Fruit fly (Drosophila melanogaster): Measurements from ENCODE around the gene CG42588.

CG42588 gene

DNA sequence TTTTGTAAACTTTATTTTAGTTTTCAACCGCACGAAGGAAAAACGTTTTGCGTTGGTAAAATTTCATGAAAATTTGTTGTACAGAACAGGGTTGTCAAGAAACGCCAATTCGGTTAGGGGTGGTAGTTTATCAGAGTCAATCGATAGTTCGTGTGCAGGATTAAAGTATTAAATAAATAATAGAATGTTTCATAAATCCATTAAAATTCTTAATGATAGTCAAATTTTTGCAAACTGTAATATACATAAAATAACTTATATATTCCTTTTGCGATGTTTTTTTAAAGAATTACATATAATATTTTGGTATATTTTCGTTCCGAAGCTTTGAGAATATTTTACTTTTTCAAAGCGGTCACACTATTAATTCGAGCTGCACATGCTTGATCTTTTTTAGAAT, at the start of gene CG42588, which contains the start of gene Sf3a2 (continued):
- TF ChIP-seq Mes4 (GFP tag; optimal IDR thresholded peaks at IDR 0.05): no peak
- no peak for TF ChIP-seq gcm2 (GFP tag; optimal IDR thresholded peaks at IDR 0.05)
- TF ChIP-seq CG11696 (GFP tag; IDR thresholded peaks at IDR 0.05): no peak
- no peak for TF ChIP-seq sens-2 (GFP tag; IDR thresholded peaks at IDR 0.05)
- TF ChIP-seq CG11247 (GFP tag; IDR thresholded peaks at IDR 0.05): peak; percentile 73
- TF ChIP-seq CG8359 (GFP tag; optimal IDR thresholded peaks at IDR 0.05; ENCODE audit: borderline replicate concordance): no peak
- TF ChIP-seq CG12942 (GFP tag; optimal IDR thresholded peaks at IDR 0.05): peak; percentile 57
- peak; percentile 63; the same call in 1 of the 3 replicates for TF ChIP-seq ken (GFP tag; IDR thresholded peaks at IDR 0.05)
- TF ChIP-seq CG1529 (GFP tag; optimal IDR thresholded peaks at IDR 0.05): no peak
- peak; percentile 48 for TF ChIP-seq CG3838 (GFP tag; optimal IDR thresholded peaks at IDR 0.05)
- TF ChIP-seq tx (GFP tag; optimal IDR thresholded peaks at IDR 0.05): peak; percentile 10
- no peak for TF ChIP-seq Dip2 (GFP tag; IDR thresholded peaks at IDR 0.05)
- TF ChIP-seq CG34422 (GFP tag; IDR thresholded peaks at IDR 0.05): peak; percentile 85; the same call in 2 of the 3 replicates
- peak; percentile 57 for TF ChIP-seq CG14441 (GFP tag; IDR thresholded peaks at IDR 0.05)
- 0 out of 2 replicates have a peak, but pooled peaks have one; percentile 29 for TF ChIP-seq ato (GFP tag; IDR thresholded peaks at IDR 0.05; ENCODE audit: partially characterized antibody)
- TF ChIP-seq mirr (GFP tag; optimal IDR thresholded peaks at IDR 0.05): no peak
- TF ChIP-seq grau (tag; optimal IDR thresholded peaks at IDR 0.05): peak; percentile 76
- peak; percentile 26 for TF ChIP-seq Spps (tag; optimal IDR thresholded peaks at IDR 0.05)
- TF ChIP-seq fd96Cb (tag; optimal IDR thresholded peaks at IDR 0.05): peak; percentile 12
- TF ChIP-seq CG17912 (GFP tag; optimal IDR thresholded peaks at IDR 0.05): no peak
- TF ChIP-seq CG10654 (GFP tag; optimal IDR thresholded peaks at IDR 0.05): peak; percentile 51
- TF ChIP-seq CG3726 (GFP tag; IDR thresholded peaks at IDR 0.05): peak; percentile 37; the same call in 2 of the 3 replicates
- peak; percentile 74 for TF ChIP-seq mam (GFP tag; optimal IDR thresholded peaks at IDR 0.05)
- peak; percentile 55; the same call in 1 of the 3 replicates for TF ChIP-seq jigr1 (GFP tag; IDR thresholded peaks at IDR 0.05)
- no peak for TF ChIP-seq Lhr (GFP tag; optimal IDR thresholded peaks at IDR 0.05)
- TF ChIP-seq CG31388 (GFP tag; optimal IDR thresholded peaks at IDR 0.05): peak; percentile 26
- 0 out of 2 replicates have a peak, but pooled peaks have one; percentile 12 for TF ChIP-seq stc (GFP tag; IDR thresholded peaks at IDR 0.05)
- TF ChIP-seq MTF-1 (GFP tag; optimal IDR thresholded peaks at IDR 0.05; ENCODE audit: borderline replicate concordance): no peak
- no peak for TF ChIP-seq CG6854 (GFP tag; optimal IDR thresholded peaks at IDR 0.05)
- no peak for TF ChIP-seq cwo (GFP tag; optimal IDR thresholded peaks at IDR 0.05)
- TF ChIP-seq E2f1 (GFP tag; IDR thresholded peaks at IDR 0.05): peak; percentile 63
- TF ChIP-seq CrebB (tag; optimal IDR thresholded peaks at IDR 0.05): no peak
- TF ChIP-seq CG4617 (GFP tag; optimal IDR thresholded peaks at IDR 0.05; ENCODE audit: borderline replicate concordance): peak; percentile 80
- TF ChIP-seq eve (GFP tag; optimal IDR thresholded peaks at IDR 0.05): no peak
- TF ChIP-seq pnt (GFP tag; optimal IDR thresholded peaks at IDR 0.05): no peak
- peak; percentile 73 for TF ChIP-seq Xrp1 (GFP tag; IDR thresholded peaks at IDR 0.05)
- peak; percentile 44 for TF ChIP-seq CG4854 (GFP tag; optimal IDR thresholded peaks at IDR 0.05)
- TF ChIP-seq nerfin-2 (GFP tag; IDR thresholded peaks at IDR 0.05; ENCODE audit: partially characterized antibody): no peak
- no peak for TF ChIP-seq Jarid2 (GFP tag; optimal IDR thresholded peaks at IDR 0.05)
- peak; percentile 61 for TF ChIP-seq CG15514 (GFP tag; optimal IDR thresholded peaks at IDR 0.05)
- peak; percentile 74 for TF ChIP-seq az2 (GFP tag; optimal IDR thresholded peaks at IDR 0.05)
- no peak for TF ChIP-seq nom (GFP tag; optimal IDR thresholded peaks at IDR 0.05)
- TF ChIP-seq Antp (GFP tag; optimal IDR thresholded peaks at IDR 0.05): no peak
- no peak for TF ChIP-seq mld (GFP tag; IDR thresholded peaks at IDR 0.05; ENCODE audit: partially characterized antibody)
- 0 out of 3 replicates have a peak, but pooled peaks have one; percentile 42 for TF ChIP-seq Optix (GFP tag; IDR thresholded peaks at IDR 0.05)
- peak; percentile 58 for TF ChIP-seq CG9727 (GFP tag; optimal IDR thresholded peaks at IDR 0.05)
- TF ChIP-seq CG15011 (GFP tag; optimal IDR thresholded peaks at IDR 0.05): no peak
- TF ChIP-seq CG6813 (GFP tag; optimal IDR thresholded peaks at IDR 0.05): no peak
- TF ChIP-seq lilli (GFP tag; optimal IDR thresholded peaks at IDR 0.05): peak; percentile 80
- no peak for TF ChIP-seq CG8478 (optimal IDR thresholded peaks at IDR 0.05)
- peak; percentile 76 for TF ChIP-seq phol (tag; optimal IDR thresholded peaks at IDR 0.05)
